Worm (Caenorhabditis elegans): ENCODE data around the gene C28H8.7.

ce11 chrIII:5915926-5916325 lies 29.1 kb upstream of the C28H8.7 start:
- no peak for TF ChIP-seq unc-55 (GFP tag; optimal IDR thresholded peaks at IDR 0.05)
- TF ChIP-seq nhr-10 (tag; optimal IDR thresholded peaks at IDR 0.05): no peak
- no peak for TF ChIP-seq unc-39 (tag; optimal IDR thresholded peaks at IDR 0.05)
- TF ChIP-seq nhr-11 (tag; optimal IDR thresholded peaks at IDR 0.05): no peak
- no peak for TF ChIP-seq zag-1 (tag; optimal IDR thresholded peaks at IDR 0.05)

All from whole organism, L2 larva.